Fruit fly (Drosophila melanogaster): Measurements from ENCODE around the gene Idh3b.

Gene Idh3b

DNA sequence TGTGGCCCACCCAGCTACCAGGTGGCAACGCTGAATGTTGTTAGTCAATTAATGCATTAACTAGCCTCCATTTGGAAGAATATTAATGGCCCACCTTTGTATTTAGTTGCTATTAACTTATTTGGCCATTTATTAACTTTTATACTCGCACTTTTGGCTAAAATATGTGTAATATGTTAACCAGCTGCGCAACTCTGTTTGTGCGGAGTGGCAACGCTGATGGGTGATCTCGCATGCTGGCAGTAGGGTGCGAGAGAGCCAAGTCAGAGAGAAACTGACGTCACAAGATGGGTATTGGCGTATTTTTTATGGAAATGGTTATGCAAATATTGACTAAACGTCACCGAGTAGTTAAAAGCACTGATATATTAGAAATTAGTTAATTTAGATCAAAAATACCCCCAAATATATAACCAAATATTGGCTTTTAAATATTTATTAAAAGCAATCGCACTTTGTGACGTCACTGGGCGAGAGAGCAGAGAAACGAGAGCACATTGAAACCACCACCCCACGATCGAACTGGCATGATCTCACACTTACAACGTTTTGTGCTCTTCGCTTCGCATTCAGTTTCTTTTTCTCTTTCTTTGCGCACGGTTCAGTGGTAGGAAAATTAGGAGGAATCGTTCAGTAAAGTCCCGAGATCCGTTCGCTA lies 22.6 kb upstream of the Idh3b start, which contains the start of gene how:
Gene how (plus strand): TSS at position 567 of the 658 bp plus-strand sequence.
- TF ChIP-seq CG15336 (GFP tag; IDR thresholded peaks at IDR 0.05) (peak; percentile 50), salr (GFP tag; optimal IDR thresholded peaks at IDR 0.05) (peak in 1 of 2 experiments; percentile 40), CG8632 (GFP tag; optimal IDR thresholded peaks at IDR 0.05) (peak; percentile 44), CG16779 (tag; optimal IDR thresholded peaks at IDR 0.05) (peak; percentile 10), lz (GFP tag; optimal IDR thresholded peaks at IDR 0.05) (peak; percentile 41), eg (GFP tag; IDR thresholded peaks at IDR 0.05) (0 out of 3 replicates have a peak, but pooled peaks have one; percentile 24), CG9139 (GFP tag; optimal IDR thresholded peaks at IDR 0.05) (no peak), svp (GFP tag) (no peak), Hr39 (GFP tag; optimal IDR thresholded peaks at IDR 0.05) (peak; percentile 45), dac (GFP tag; optimal IDR thresholded peaks at IDR 0.05) (no peak), Sox102F (GFP tag; optimal IDR thresholded peaks at IDR 0.05) (peak; percentile 32), Lpt (GFP tag; optimal IDR thresholded peaks at IDR 0.05) (peak; percentile 27), CG31627 (GFP tag; optimal IDR thresholded peaks at IDR 0.05) (peak; percentile 41), Eip75B (GFP tag; optimal IDR thresholded peaks at IDR 0.05) (peak; percentile 23), CG8119 (GFP tag; IDR thresholded peaks at IDR 0.05) (peak; percentile 36; the same call in 1 of the 3 replicates), pdm3 (GFP tag; optimal IDR thresholded peaks at IDR 0.05) (no peak), Ets21C (GFP tag; optimal IDR thresholded peaks at IDR 0.05) (no peak), CG6854 (GFP tag; optimal IDR thresholded peaks at IDR 0.05) (peak; percentile 55), CG6163 (GFP tag; IDR thresholded peaks at IDR 0.05) (peak; percentile 26; the same call in 1 of the 3 replicates), Sox15 (GFP tag; optimal IDR thresholded peaks at IDR 0.05) (peak; percentile 20), Hr38 (GFP tag; optimal IDR thresholded peaks at IDR 0.05) (no peak), CG10631 (GFP tag; optimal IDR thresholded peaks at IDR 0.05) (peak; percentile 19), CG3032 (tag; optimal IDR thresholded peaks at IDR 0.05) (peak; percentile 11), Eip78C (GFP tag) (peak; percentile 78), CG6792 (GFP tag; optimal IDR thresholded peaks at IDR 0.05) (no peak), CG3919 (GFP tag; optimal IDR thresholded peaks at IDR 0.05) (peak; percentile 15), ss (GFP tag; optimal IDR thresholded peaks at IDR 0.05) (peak in 1 of 2 experiments; percentile 4), Met (GFP tag; optimal IDR thresholded peaks at IDR 0.05) (peak; percentile 42), CG11762 (GFP tag; optimal IDR thresholded peaks at IDR 0.05; ENCODE audit: insufficient read depth) (no peak), CG34406 (GFP tag; optimal IDR thresholded peaks at IDR 0.05) (peak; percentile 46), Hr4 (GFP tag; optimal IDR thresholded peaks at IDR 0.05) (peak; percentile 47), fkh (GFP tag; optimal IDR thresholded peaks at IDR 0.05) (peak; percentile 7), cyc (GFP tag; optimal IDR thresholded peaks at IDR 0.05) (peak; percentile 36), spab (GFP tag; optimal IDR thresholded peaks at IDR 0.05) (no peak), esn (GFP tag; optimal IDR thresholded peaks at IDR 0.05) (peak; percentile 43), Sox14 (GFP tag; optimal IDR thresholded peaks at IDR 0.05) (peak; percentile 4), OdsH (GFP tag; optimal IDR thresholded peaks at IDR 0.05) (peak; percentile 13), CG1621 (tag; optimal IDR thresholded peaks at IDR 0.05) (peak; percentile 15), topi (GFP tag; optimal IDR thresholded peaks at IDR 0.05) (peak; percentile 44), fd85E (GFP tag; optimal IDR thresholded peaks at IDR 0.05) (no peak), CG32006 (GFP tag; optimal IDR thresholded peaks at IDR 0.05) (peak; percentile 32), CG6808 (GFP tag; optimal IDR thresholded peaks at IDR 0.05) (peak; percentile 20)

DNA sequence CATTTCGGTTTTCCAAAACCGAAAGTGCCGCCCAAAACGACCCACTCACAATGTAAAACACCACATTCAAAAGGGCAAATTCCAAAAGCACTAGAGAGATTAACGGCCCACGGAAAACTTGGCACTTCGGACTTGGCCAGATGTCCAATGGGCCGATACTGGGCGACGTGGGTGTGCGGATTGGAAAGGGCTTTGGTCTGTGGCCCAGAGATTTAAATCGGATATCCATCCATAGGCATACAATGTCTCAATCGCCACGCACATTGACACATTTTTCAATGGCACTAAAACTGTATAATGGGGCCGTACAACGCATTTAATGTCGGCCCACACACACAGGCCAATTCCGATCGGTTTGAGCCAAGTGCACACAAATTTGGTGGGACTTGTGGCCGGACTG lies 21.2 kb upstream of the Idh3b start:
- TF ChIP-seq Ets21C (GFP tag; optimal IDR thresholded peaks at IDR 0.05) (no peak), Eip75B (GFP tag; optimal IDR thresholded peaks at IDR 0.05) (no peak), fd59A (GFP tag; optimal IDR thresholded peaks at IDR 0.05) (no peak), salr (GFP tag; optimal IDR thresholded peaks at IDR 0.05) (no peak), net (GFP tag; optimal IDR thresholded peaks at IDR 0.05) (no peak), fkh (GFP tag; optimal IDR thresholded peaks at IDR 0.05) (no peak), CG4318 (GFP tag; optimal IDR thresholded peaks at IDR 0.05) (no peak), Hr39 (GFP tag; optimal IDR thresholded peaks at IDR 0.05) (no peak), vri (GFP tag; optimal IDR thresholded peaks at IDR 0.05) (no peak)
